Worm (Caenorhabditis elegans) whole organism, L4/young adult: ENCODE results near the gene ZK1073.1.

Experiments
- W03F9.2 ChIP-seq: fragments of 150-350 bp; optimal IDR thresholded peaks from 2 replicates; lab custom pipeline; 2014; ENCODE audit warnings: missing biosample characterization, missing genetic modification characterization
- dao-5 ChIP-seq: sonication (generic microtip); optimal IDR thresholded peaks from 2 replicates; lab custom pipeline; 2016; ENCODE audit warnings: missing genotype, missing genetic modification characterization, moderate library complexity, missing compliant biosample characterization

DNA sequence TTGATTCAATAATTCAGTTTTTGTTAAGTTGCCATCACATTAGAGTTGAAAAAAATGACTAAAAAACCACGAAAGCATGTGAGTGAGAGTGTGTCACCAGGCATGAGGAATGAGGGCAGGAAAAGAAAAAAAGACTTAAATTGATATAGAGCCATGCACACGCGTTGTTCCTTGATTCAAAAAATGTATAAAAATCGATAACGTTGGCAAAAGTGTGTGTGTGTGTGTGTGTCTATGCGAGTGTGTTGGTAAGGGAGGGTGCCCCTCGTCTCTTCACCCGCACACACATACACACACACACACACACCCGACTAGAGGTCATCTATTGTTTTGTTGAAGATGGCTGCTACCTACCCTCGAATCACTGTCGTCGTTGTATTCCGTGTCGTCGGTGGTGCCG is 15.2 kb upstream of the ZK1073.1 start:
- TF ChIP-seq dao-5 (tag; lab: Kevin White, UChicago), result no peak
- TF ChIP-seq W03F9.2 (tag; lab: Kevin White, UChicago), result no peak
